Worm (Caenorhabditis elegans) whole organism, L4/young adult: ENCODE results near the gene F33E11.2.
A peak's percentile ranks its signal among the peaks of the same experiment; 100 is the strongest.

ENCODE experiments used
- W03F9.2 ChIP-seq: fragments of 150-350 bp; optimal IDR thresholded peaks from 2 replicates; lab custom pipeline; 2014; ENCODE audit warnings: missing biosample characterization, missing genetic modification characterization
- dao-5 ChIP-seq: sonication (generic microtip); optimal IDR thresholded peaks from 2 replicates; lab custom pipeline; 2016; ENCODE audit warnings: missing genotype, missing genetic modification characterization, moderate library complexity, missing compliant biosample characterization
- him-1 ChIP-seq: sonication (generic microtip); optimal IDR thresholded peaks from 2 replicates; lab custom pipeline; 2016; ENCODE audit warnings: missing genotype, missing genetic modification reagents, missing genetic modification characterization, missing compliant biosample characterization

The F33E11.2 gene

DNA sequence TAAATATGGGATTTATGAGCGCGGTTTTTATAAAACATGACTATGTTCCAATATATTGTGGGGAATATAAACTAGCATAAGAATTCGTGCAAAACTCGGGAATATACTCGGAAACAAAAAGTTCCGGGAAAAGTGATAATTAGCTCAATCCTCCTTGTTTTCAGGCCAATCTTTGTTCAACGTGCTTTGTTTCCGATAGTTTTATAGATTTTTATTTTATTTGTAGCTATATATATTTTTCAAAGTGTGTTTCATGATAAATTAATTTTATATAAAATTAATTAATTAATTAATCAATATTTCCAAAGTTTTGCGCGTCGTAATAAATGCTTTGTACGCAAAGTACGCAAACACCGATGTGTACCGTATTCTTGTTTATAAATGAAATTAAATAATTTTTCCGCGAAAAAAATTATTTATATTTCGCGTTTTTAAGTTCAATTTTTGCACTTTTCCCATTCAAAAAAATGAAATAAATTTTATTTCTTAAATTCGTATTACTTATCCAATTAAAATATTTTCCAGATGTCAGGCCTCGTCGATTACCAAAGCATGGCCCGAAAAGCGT is at the start of gene F33E11.2:
F33E11.2 (plus strand) TSS at position 524 of the 568 bp plus-strand sequence.
- TF ChIP-seq him-1, result no peak
- no peak for TF ChIP-seq dao-5 (tag; lab: Kevin White, UChicago)
- no peak for TF ChIP-seq W03F9.2 (tag; lab: Kevin White, UChicago)

DNA sequence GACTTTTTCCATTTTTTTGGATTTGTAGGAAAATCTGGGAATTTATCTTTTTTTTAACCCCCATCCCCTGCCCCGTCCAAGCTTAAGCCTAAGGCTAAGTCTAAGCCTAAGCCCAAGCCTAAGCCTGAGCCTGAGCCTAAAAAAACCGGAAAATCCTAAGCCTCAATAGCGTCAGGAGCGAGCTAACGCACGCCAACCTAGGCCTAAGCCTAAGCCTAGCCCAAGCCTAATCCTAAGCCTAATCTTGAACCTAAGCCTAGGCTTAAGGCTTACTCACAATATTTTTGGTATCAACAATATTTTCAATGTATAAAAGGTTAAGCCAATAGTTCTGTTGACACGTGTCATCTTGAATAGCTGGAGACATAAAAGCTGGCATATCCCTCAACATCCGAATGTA is 49.1 kb upstream of the F33E11.2 start:
- TF ChIP-seq W03F9.2 (tag; lab: Kevin White, UChicago) (no peak), him-1 (no peak), dao-5 (tag; lab: Kevin White, UChicago) (no peak)

DNA sequence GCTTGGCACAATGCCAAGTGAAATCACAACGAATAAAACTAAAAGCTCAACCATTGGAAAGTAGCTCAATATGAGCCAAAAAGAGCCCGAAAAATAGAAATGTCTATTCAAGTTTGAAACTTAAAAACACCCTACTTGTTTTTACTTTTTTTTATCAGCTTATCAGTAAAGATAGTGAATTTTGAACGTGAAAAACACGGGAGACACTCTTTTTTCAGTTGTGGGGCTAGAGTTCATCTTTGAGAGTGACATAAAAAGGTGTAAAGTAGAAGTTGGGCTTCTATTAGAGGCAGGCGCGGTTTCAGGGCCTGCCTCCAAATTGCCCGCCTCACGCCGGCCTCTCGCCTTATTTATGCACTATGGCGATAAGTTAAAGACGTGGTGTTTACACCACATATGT is 46.1 kb upstream of the F33E11.2 start, which contains the start of gene oac-39:
oac-39 (minus strand) TSS at position 101 of the 400 bp plus-strand sequence.
- no peak for TF ChIP-seq W03F9.2 (tag; lab: Kevin White, UChicago)
- no peak for TF ChIP-seq dao-5 (tag; lab: Kevin White, UChicago)
- no peak for TF ChIP-seq him-1

DNA sequence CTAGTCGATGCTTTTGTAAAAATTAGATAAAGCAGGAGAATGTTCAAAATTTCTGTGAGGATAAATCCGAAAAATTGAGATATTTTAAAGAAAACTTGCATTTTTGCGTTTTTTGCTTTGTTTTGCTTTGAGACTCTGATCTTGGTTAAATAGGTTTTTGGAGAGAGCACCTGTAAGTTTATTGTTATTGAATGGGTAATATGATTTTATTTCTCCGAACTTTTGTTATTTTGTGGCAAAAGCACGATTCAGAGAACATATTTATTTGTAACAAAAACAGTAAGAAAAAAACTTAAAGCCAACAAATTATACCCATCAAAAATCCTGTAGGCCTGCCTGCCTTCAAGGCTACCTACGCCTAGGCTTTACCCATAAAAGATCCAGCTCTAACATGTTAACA is 43.2 kb upstream of the F33E11.2 start, which contains the start of gene str-121:
str-121 (minus strand) TSS at position 101 of the 400 bp plus-strand sequence.
- TF ChIP-seq him-1, result no peak
- no peak for TF ChIP-seq dao-5 (tag; lab: Kevin White, UChicago)
- no peak for TF ChIP-seq W03F9.2 (tag; lab: Kevin White, UChicago)

DNA sequence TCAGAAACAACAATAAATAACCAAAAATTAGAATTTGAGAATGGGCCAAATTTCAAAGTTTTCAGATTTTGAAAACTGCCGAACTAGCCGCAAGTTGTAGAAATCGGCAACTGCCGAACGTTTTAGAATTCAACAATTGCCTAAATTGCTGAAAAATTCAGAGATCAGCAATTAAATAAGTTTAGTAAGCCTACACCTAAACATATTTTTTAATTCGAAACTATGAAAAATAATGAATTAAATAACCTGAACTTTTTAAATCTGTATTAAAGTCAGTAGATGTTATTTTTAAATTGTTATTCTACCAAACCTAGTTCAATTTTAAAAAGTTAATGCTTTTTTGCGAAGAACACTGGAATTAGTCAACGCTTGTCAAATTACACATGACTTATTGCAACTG is 39.0 kb upstream of the F33E11.2 start, which contains the start of gene nhr-204:
nhr-204 (minus strand) TSS at position 101 of the 400 bp plus-strand sequence.
- no peak for TF ChIP-seq dao-5 (tag; lab: Kevin White, UChicago)
- TF ChIP-seq him-1, result no peak
- TF ChIP-seq W03F9.2 (tag; lab: Kevin White, UChicago), result no peak

DNA sequence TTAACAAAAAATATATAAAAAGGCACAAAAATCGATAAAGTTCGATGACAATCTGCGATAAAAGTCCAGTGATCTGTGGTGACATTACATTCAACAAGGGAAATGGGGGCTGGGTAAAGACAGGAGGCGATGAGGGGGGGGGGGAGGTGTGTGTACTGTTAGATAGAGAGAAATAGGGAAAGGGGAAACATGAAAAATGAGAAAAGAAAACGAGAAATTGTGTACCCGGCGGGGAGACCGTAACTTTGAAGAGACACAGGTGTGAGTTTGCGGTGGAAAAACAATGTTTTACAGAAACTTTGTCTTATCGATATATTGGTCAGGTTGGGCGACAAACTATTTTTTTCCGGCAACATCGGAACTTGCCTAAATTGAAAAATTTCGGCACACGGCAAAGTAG is 37.4 kb upstream of the F33E11.2 start:
- TF ChIP-seq him-1 (no peak), W03F9.2 (tag; lab: Kevin White, UChicago) (no peak), dao-5 (tag; lab: Kevin White, UChicago) (no peak)

DNA sequence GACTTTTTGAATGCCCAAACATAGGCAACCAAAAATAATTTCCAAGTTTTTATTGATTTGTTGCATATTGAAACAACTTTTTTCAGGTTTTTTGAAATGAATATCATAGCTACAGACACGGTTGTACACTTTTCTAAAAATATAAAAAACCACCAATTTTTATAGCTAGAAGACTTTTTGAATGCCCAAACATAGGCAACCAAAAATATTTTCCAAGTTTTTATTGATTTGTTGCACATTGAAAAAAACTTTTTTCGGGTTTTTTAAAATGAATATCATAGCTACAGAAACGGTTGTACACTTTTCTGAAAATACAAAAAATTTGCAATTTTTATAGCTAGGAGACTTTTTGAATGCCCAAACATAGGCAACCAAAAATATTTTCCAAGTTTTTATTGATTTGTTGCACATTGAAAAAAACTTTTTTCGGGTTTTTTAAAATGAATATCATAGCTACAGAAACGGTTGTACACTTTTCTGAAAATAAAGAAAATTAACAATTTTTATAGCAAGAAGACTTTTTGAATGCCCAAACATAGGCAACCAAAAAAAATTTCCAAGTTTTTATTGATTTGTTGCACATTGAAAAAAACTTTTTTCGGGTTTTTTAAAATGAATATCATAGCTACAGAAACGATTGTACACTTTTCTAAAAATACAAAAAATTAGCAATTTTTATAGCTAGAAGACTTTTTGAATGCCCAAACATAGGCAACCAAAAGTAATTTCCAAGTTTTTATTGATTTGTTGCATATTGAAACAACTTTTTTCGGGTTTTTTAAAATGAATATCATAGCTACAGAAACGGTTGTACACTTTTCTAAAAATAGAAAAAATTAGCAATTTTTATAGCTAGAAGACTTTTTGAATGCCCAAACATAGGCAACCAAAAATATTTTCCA is 32.4 kb upstream of the F33E11.2 start:
- peak; percentile 53 for TF ChIP-seq him-1

DNA sequence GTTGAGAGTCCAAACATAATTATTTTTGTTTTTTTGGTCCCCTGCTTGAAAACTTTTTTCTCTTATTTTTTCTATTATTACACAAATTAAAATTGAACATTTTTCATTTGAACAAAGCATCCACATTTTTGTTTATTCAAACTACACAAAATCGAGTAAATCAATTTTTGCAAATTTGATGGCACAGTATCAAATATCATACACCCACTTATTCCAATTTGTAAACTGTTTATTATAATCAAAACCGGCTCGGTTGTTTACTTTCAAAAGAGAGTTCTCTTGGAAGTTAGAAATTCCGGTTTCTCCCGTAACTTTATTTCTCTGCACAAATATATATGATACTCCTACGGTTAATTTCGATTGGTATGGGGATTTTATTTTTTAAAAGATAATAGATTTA is 29.7 kb upstream of the F33E11.2 start, which contains the start of gene lgc-26:
lgc-26 (plus strand) TSS at position 301 of the 400 bp plus-strand sequence.
- TF ChIP-seq him-1 (no peak), dao-5 (tag; lab: Kevin White, UChicago) (no peak), W03F9.2 (tag; lab: Kevin White, UChicago) (no peak)

DNA sequence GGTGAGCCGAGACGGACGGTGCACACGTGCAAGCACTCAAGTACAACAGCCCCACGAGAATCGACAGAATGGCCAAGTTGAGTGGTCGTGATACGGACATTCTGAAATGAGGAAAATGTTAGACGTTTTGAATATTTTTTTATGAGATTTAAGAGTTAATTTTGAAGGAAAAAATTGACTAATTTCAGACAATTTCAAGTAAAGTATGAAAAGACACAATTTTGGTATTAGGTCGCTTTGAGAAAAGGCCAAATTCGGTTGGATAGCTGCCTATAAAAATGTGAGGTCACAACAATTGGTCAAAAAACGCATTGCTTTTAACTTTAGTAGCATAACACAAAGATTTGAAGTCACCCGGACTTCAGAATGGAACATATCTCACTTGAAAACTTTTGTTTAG is 24.9 kb upstream of the F33E11.2 start, which contains the start of gene nlp-70:
nlp-70 (minus strand) TSS at position 101 of the 400 bp plus-strand sequence.
- TF ChIP-seq W03F9.2 (tag; lab: Kevin White, UChicago) (no peak), dao-5 (tag; lab: Kevin White, UChicago) (no peak), him-1 (no peak)

DNA sequence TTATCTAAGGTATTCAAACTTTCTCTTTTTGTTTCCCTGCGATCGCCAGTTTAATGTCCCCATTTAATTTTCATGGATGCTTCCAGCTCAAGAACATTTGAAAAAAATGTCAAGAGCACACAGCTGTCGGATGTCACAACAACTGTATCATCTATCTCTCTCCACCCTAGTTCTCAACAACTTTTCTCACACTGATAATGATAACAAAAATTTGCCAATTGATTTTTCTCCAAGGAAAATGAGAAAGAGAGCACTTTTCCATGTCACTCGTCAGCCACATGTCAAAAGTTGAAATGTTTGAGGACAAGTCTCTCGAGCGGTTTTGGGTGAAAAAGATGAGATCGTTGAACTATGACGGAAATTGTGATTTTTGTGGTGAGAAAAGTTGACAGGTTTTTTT is 16.6 kb upstream of the F33E11.2 start:
- no peak for TF ChIP-seq W03F9.2 (tag; lab: Kevin White, UChicago)
- TF ChIP-seq him-1, result no peak
- no peak for TF ChIP-seq dao-5 (tag; lab: Kevin White, UChicago)

DNA sequence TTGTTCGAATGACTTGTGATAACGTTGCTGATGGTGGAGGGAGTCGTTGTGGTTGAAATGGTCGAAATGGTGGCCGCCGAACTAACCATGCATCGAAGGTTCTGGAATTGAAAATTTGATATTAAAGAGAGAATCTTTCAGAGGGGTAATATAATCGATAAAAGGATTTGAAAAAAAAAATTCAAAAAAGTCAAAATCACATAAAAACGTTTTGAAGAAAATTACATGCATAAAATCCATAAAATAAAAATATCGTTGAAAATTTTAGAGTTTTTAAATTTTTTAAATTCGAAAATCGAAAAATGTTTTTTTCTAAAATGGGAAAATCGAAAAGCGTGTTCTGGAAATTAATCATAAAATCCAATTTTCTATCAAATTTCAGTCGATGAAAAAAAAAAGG is 16.1 kb upstream of the F33E11.2 start, which contains the start of gene npr-5:
npr-5 (minus strand) TSS at position 101 of the 400 bp plus-strand sequence.
- TF ChIP-seq W03F9.2 (tag; lab: Kevin White, UChicago), result no peak
- TF ChIP-seq him-1, result no peak
- no peak for TF ChIP-seq dao-5 (tag; lab: Kevin White, UChicago)

DNA sequence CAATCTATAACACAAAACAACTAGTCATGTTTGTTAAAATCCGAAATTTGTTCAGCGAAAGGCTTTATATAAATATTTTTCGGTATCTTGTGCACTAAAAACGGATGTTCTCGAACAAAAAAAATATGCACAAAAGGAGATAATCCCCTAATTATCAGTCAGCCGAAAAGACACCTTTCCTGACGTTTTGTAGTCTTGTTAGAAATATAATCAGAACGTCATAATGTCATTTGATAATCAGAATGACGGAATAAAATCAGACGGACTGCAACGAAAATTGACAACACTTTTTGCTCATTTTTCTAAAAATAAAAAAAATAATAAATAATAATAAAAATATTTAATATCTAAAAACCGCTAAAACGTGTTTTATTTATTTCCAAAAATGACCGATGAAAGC is 13.8 kb upstream of the F33E11.2 start:
- TF ChIP-seq dao-5 (tag; lab: Kevin White, UChicago) (no peak), W03F9.2 (tag; lab: Kevin White, UChicago) (no peak), him-1 (no peak)

DNA sequence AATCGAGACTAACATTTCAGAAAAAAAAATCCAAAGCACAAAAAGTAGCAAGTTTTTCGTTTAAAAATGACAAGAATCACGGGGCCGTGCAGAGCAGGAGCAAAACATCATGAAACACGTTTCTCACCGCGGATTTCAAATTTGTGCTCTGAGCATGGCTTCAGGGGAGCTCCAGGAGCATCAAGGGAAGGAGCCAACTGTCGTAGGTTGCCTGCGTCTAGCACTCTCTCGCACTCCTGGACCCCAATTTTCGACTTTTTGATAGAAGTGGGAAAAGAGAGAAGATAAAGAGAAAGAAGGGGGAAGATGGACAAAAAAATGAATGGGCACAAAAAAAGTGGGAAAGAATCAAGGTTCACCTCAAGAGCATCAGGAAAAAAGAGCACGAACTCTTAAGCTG is 12.9 kb upstream of the F33E11.2 start:
- TF ChIP-seq dao-5 (tag; lab: Kevin White, UChicago) (no peak), him-1 (no peak), W03F9.2 (tag; lab: Kevin White, UChicago) (no peak)

DNA sequence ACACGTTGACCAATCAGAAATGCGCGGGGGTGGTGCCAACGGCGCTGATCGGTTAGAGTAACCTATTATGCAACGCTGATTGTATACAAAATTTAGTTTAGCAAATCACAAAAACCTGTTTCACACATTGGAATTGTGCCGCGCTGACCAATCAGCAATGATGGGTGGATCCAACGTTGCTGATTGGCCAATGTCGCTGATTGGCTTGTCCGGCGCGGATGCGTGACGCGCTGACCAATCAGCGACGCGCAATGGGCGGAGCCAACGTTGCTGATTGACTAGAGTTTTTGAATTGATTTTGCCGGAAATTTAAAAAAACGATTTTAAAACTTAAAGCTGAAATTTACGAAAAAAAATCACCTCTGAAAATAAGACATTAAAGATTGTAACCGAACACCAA is 12.4 kb upstream of the F33E11.2 start:
- TF ChIP-seq dao-5 (tag; lab: Kevin White, UChicago) (no peak), him-1 (no peak), W03F9.2 (tag; lab: Kevin White, UChicago) (no peak)
